Worm (Caenorhabditis elegans) whole organism, L4 larva: Measurements from ENCODE around the gene F07C4.6.

Source experiments
- ZK546.5 ChIP-seq, 2 experiments: sonication (generic microtip); optimal IDR thresholded peaks; 2 replicates each; lab custom pipeline; 2017; ENCODE audit warnings: missing biosample characterization in 2 of 2, missing genetic modification characterization in 2 of 2
- ceh-28 ChIP-seq: fragments of 150-350 bp; optimal IDR thresholded peaks from 2 replicates; lab custom pipeline; 2014; ENCODE audit warnings: missing biosample characterization, missing genetic modification reagents, missing genetic modification characterization
- ceh-32 ChIP-seq: sonication (generic microtip); optimal IDR thresholded peaks from 2 replicates; lab custom pipeline; 2016; ENCODE audit warnings: mild to moderate bottlenecking, missing genetic modification characterization, missing compliant biosample characterization; ENCODE audit not compliant: poor library complexity
- ces-1 ChIP-seq: fragments of 150-350 bp; sonication (generic microtip); optimal IDR thresholded peaks from 4 replicates; lab custom pipeline; 2014; ENCODE audit warnings: missing biosample characterization, missing genetic modification reagents, missing genetic modification characterization
- cey-2 ChIP-seq: sonication (generic microtip); optimal IDR thresholded peaks from 3 replicates; lab custom pipeline; 2017; ENCODE audit warnings: missing genetic modification characterization, mild to moderate bottlenecking, missing compliant biosample characterization, antibody characterized with exemption, borderline replicate concordance; ENCODE audit not compliant: insufficient read depth
- daf-16 ChIP-seq, 3 experiments: sonication (generic microtip); optimal IDR thresholded peaks; 2 replicates each; lab custom pipeline; 2016 to 2017; ENCODE audit warnings: missing genetic modification characterization in 3 of 3, missing genetic modification reagents in 3 of 3, mild to moderate bottlenecking in 2 of 3, missing compliant biosample characterization in 2 of 3, missing biosample characterization in 1 of 3, moderate library complexity in 1 of 3
- dmd-6 ChIP-seq: fragments of 200-800 bp; sonication (Bioruptor generic); IDR thresholded peaks from 2 replicates; pipeline ENCODE4 v1.3.6; 2022; ENCODE audit warnings: missing genetic modification reagents, missing genetic modification characterization, missing compliant biosample characterization
- dmd-8 ChIP-seq: fragments of 200-800 bp; sonication (Bioruptor generic); IDR thresholded peaks from 2 replicates; pipeline ENCODE4 v1.3.6; 2022; ENCODE audit warnings: missing genetic modification characterization, missing compliant biosample characterization
- dmd-9 ChIP-seq: fragments of 200-800 bp; sonication (Bioruptor generic); IDR thresholded peaks from 2 replicates; pipeline ENCODE4 v1.3.6; 2022; ENCODE audit warnings: missing genetic modification reagents, missing genetic modification characterization, missing compliant biosample characterization
- dpl-1 ChIP-seq: fragments of 150-350 bp; optimal IDR thresholded peaks from 2 replicates; lab custom pipeline; 2014; ENCODE audit warnings: missing biosample characterization, missing genetic modification reagents, missing genetic modification characterization
- duxl-1 ChIP-seq: sonication (generic microtip); optimal IDR thresholded peaks from 2 replicates; lab custom pipeline; 2016; ENCODE audit warnings: mild to moderate bottlenecking, missing genetic modification characterization, moderate library complexity, missing compliant biosample characterization; ENCODE audit not compliant: poor library complexity
- egl-27 ChIP-seq: sonication (generic microtip); optimal IDR thresholded peaks from 3 replicates; lab custom pipeline; 2017; ENCODE audit warnings: missing biosample characterization, missing genetic modification reagents, missing genetic modification characterization
- lin-1 ChIP-seq: fragments of 200-800 bp; sonication (Bioruptor generic); IDR thresholded peaks from 2 replicates; pipeline ENCODE4 v1.3.6; 2022; ENCODE audit warnings: missing genetic modification reagents, missing genetic modification characterization, missing compliant biosample characterization
- lin-38 ChIP-seq: fragments of 200-800 bp; sonication (Bioruptor generic); IDR thresholded peaks from 2 replicates; pipeline ENCODE4 v1.3.6; 2022; ENCODE audit warnings: missing genetic modification reagents, missing genetic modification characterization, missing compliant biosample characterization
- lin-39 ChIP-seq: fragments of 150-350 bp; optimal IDR thresholded peaks from 2 replicates; lab custom pipeline; 2014; ENCODE audit warnings: missing biosample characterization, missing genetic modification reagents, missing genetic modification characterization
- lir-3 ChIP-seq: sonication (generic microtip); optimal IDR thresholded peaks from 2 replicates; lab custom pipeline; 2016; ENCODE audit warnings: mild to moderate bottlenecking, missing genetic modification characterization, missing compliant biosample characterization
- mep-1 ChIP-seq: fragments of 150-350 bp; sonication (generic microtip); optimal IDR thresholded peaks from 3 replicates; lab custom pipeline; 2014; ENCODE audit warnings: missing biosample characterization, missing genetic modification characterization
- nhr-10 ChIP-seq: fragments of 150-350 bp; optimal IDR thresholded peaks from 2 replicates; lab custom pipeline; 2014; ENCODE audit warnings: missing biosample characterization, missing genetic modification characterization
- nhr-111 ChIP-seq: fragments of 200-800 bp; sonication (Bioruptor generic); optimal IDR thresholded peaks from 2 replicates; lab custom pipeline; 2018; ENCODE audit warnings: mild to moderate bottlenecking, missing genetic modification characterization, missing compliant biosample characterization
- nhr-237 ChIP-seq: sonication (generic microtip); optimal IDR thresholded peaks from 2 replicates; lab custom pipeline; 2017; ENCODE audit warnings: missing biosample characterization, missing genetic modification characterization
- nhr-25 ChIP-seq: sonication (generic microtip); optimal IDR thresholded peaks from 2 replicates; lab custom pipeline; 2017; ENCODE audit warnings: missing genetic modification characterization, mild to moderate bottlenecking, missing compliant biosample characterization, antibody characterized with exemption, moderate library complexity, borderline replicate concordance; ENCODE audit not compliant: insufficient read depth
- nhr-41 ChIP-seq: fragments of 200-800 bp; sonication (Bioruptor generic); IDR thresholded peaks from 2 replicates; pipeline ENCODE4 v1.3.6; 2022; ENCODE audit warnings: missing genetic modification reagents, missing genetic modification characterization, missing compliant biosample characterization
- nhr-48 ChIP-seq: sonication (generic microtip); optimal IDR thresholded peaks from 2 replicates; lab custom pipeline; 2016; ENCODE audit warnings: mild to moderate bottlenecking, missing genetic modification characterization, missing compliant biosample characterization
- pha-4 ChIP-seq, 2 experiments: fragments of 150-350 bp in 1 of 2; fragments of 200-800 bp in 1 of 2; sonication (Bioruptor generic) in 1 of 2; IDR thresholded peaks in 1 of 2; optimal IDR thresholded peaks in 1 of 2; 2 replicates each; pipeline versions ENCODE4 v1.3.6 to Lab custom; 2014 to 2022; ENCODE audit warnings: missing genetic modification characterization in 2 of 2, missing genetic modification reagents in 2 of 2, missing biosample characterization in 1 of 2, missing compliant biosample characterization in 1 of 2
- php-3 ChIP-seq: fragments of 200-800 bp; sonication (Bioruptor generic); IDR thresholded peaks from 2 replicates; pipeline ENCODE4 v1.3.6; 2022; ENCODE audit warnings: missing genetic modification reagents, missing genetic modification characterization, missing compliant biosample characterization
- sdz-12 ChIP-seq: fragments of 200-800 bp; sonication (Bioruptor generic); optimal IDR thresholded peaks from 2 replicates; lab custom pipeline; 2018; ENCODE audit warnings: mild to moderate bottlenecking, missing genetic modification characterization, missing compliant biosample characterization
- spr-1 ChIP-seq: sonication (generic microtip); optimal IDR thresholded peaks from 2 replicates; lab custom pipeline; 2016; ENCODE audit warnings: mild to moderate bottlenecking, missing genetic modification characterization, missing compliant biosample characterization
- spr-3 ChIP-seq: fragments of 200-800 bp; sonication (Bioruptor generic); optimal IDR thresholded peaks from 2 replicates; lab custom pipeline; 2018; ENCODE audit warnings: mild to moderate bottlenecking, missing genetic modification characterization, missing compliant biosample characterization
- tag-97 ChIP-seq: fragments of 200-800 bp; sonication (Bioruptor generic); IDR thresholded peaks from 2 replicates; pipeline ENCODE4 v1.3.6; 2022; ENCODE audit warnings: missing genetic modification characterization, missing compliant biosample characterization
- unc-130 ChIP-seq: sonication (generic microtip); optimal IDR thresholded peaks from 2 replicates; lab custom pipeline; 2016; ENCODE audit warnings: missing genetic modification reagents, missing genetic modification characterization, missing compliant biosample characterization
- unc-62 ChIP-seq, 3 experiments: fragments of 150-350 bp in 1 of 3; sonication (generic microtip); optimal IDR thresholded peaks in 2 of 3; peaks in 1 of 3; 1 replicate in 1 of 3; 2 replicates in 2 of 3; lab custom pipeline; 2014 to 2017; ENCODE audit warnings: missing biosample characterization in 3 of 3, missing genetic modification characterization in 3 of 3, missing genetic modification reagents in 3 of 3, missing genotype in 1 of 3
- vab-7 ChIP-seq: fragments of 200-800 bp; sonication (Bioruptor generic); IDR thresholded peaks from 2 replicates; pipeline ENCODE4 v1.3.6; 2022; ENCODE audit warnings: missing genetic modification reagents, missing genetic modification characterization, missing compliant biosample characterization
- zfp-2 ChIP-seq: sonication (generic microtip); optimal IDR thresholded peaks from 2 replicates; lab custom pipeline; 2016; ENCODE audit warnings: mild to moderate bottlenecking, missing genetic modification characterization, missing compliant biosample characterization
- ztf-11 ChIP-seq: fragments of 150-350 bp; optimal IDR thresholded peaks from 2 replicates; lab custom pipeline; 2014; ENCODE audit warnings: missing biosample characterization, missing genetic modification characterization
- ztf-7 ChIP-seq: fragments of 150-350 bp; optimal IDR thresholded peaks from 2 replicates; lab custom pipeline; 2014; ENCODE audit warnings: missing biosample characterization, missing genetic modification characterization

The F07C4.6 gene

ce11 chrV:7651757-7652156 is 25.1 kb downstream of the F07C4.6 start, which contains the start of gene srh-234:
srh-234 (minus strand) TSS chrV:7651857.
- TF ChIP-seq ztf-11 (tag; lab: Kevin White, UChicago) (no peak), nhr-10 (tag; lab: Kevin White, UChicago) (no peak), dmd-9 (no peak), unc-62 (GFP tag; optimal IDR thresholded peaks at IDR 0.05 in 1 of 2; lab: Kevin White, UChicago) (no peak), unc-62 (tag; optimal IDR thresholded peaks at IDR 0.05; lab: Kevin White, UChicago) (no peak), ceh-28 (tag; lab: Kevin White, UChicago) (no peak), mep-1 (no peak), dpl-1 (no peak), dmd-6 (GFP tag; lab: Robert Waterston, UW) (no peak), duxl-1 (tag; lab: Kevin White, UChicago) (no peak), php-3 (no peak), unc-130 (GFP tag; lab: Kevin White, UChicago) (no peak)

ce11 chrV:7653567-7653966 is 26.9 kb downstream of the F07C4.6 start, which contains the start of gene srh-200:
srh-200 (minus strand) TSS chrV:7653667.
- TF ChIP-seq unc-62 (GFP tag; optimal IDR thresholded peaks at IDR 0.05 in 1 of 2; lab: Kevin White, UChicago) (peak in 1 of 2 experiments; percentile 33), unc-62 (tag; optimal IDR thresholded peaks at IDR 0.05; lab: Kevin White, UChicago) (no peak), nhr-111 (no peak), tag-97 (GFP tag; lab: Robert Waterston, UW) (no peak), nhr-10 (tag; lab: Kevin White, UChicago) (no peak)

DNA sequence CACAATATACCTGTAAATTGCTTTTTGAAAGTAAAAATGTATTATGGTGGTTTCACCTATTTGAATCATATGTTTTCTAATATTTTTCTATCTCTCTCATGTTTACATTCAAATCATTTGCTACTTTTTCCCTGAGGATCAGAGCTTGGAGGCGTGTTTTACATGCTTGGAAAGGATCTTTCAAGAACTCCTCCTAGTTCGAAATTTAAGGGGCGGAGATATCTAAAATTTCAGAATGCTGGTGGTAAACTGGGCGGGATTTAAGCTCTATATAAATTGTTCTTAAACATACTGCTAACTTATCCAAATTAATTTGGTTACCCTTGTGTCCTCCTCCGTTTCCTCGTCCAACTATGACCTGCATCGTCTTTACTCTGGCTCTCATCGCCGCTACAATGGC is 41.3 kb downstream of the F07C4.6 start, which contains the start of gene C12D5.5:
Gene C12D5.5, plus strand, starts transcription at position 301 of the 400 bp plus-strand sequence.
- no peak for TF ChIP-seq zfp-2 (tag; lab: Kevin White, UChicago)
- TF ChIP-seq ztf-7 (tag; lab: Kevin White, UChicago), result no peak
- TF ChIP-seq lin-39, result no peak
- no peak for TF ChIP-seq lir-3 (tag; lab: Kevin White, UChicago)
- TF ChIP-seq nhr-41 (GFP tag; lab: Robert Waterston, UW), result no peak
- no peak for TF ChIP-seq lin-1 (GFP tag; lab: Robert Waterston, UW)
- no peak for TF ChIP-seq daf-16 (GFP tag; optimal IDR thresholded peaks at IDR 0.05; lab: Kevin White, UChicago)
- no peak for TF ChIP-seq daf-16 (tag; optimal IDR thresholded peaks at IDR 0.05; lab: Kevin White, UChicago)
- TF ChIP-seq spr-1, result no peak
- no peak for TF ChIP-seq ZK546.5 (tag; optimal IDR thresholded peaks at IDR 0.05; lab: Kevin White, UChicago)
- TF ChIP-seq lin-38 (GFP tag; lab: Robert Waterston, UW), result no peak
- no peak for TF ChIP-seq nhr-25 (tag; lab: Kevin White, UChicago)
- TF ChIP-seq cey-2 (tag; lab: Kevin White, UChicago), result no peak
- no peak for TF ChIP-seq unc-62 (GFP tag; optimal IDR thresholded peaks at IDR 0.05 in 1 of 2; lab: Kevin White, UChicago)
- TF ChIP-seq unc-62 (tag; optimal IDR thresholded peaks at IDR 0.05; lab: Kevin White, UChicago), result no peak
- TF ChIP-seq ces-1, result no peak
- no peak for TF ChIP-seq dmd-8 (GFP tag; lab: Robert Waterston, UW)
- TF ChIP-seq nhr-48 (tag; lab: Kevin White, UChicago), result no peak
- no peak for TF ChIP-seq nhr-237 (tag; lab: Kevin White, UChicago)
- TF ChIP-seq ceh-32, result no peak

DNA sequence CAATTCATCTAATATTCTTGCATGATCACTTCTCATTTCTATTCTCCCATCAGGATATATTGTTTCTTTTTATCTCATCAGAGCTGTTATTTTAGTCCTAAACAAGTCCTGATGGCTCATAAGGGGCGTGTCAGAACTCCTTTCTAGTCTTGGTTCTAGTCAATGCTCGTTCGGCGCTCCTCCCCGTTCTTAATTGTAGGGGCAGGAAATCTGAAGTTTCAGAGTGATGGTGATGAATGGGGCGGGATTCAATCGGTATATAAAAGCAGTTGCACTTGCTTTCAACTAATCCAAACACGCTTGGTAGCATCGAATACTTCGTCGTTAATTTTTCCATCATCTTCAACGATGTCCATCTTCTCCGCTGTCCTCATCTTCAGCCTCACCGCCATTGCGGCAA is 45.6 kb downstream of the F07C4.6 start, which contains the start of gene C12D5.4:
Gene C12D5.4, plus strand, starts transcription at position 301 of the 400 bp plus-strand sequence.
- TF ChIP-seq daf-16 (GFP tag; optimal IDR thresholded peaks at IDR 0.05; lab: Kevin White, UChicago), result no peak
- no peak for TF ChIP-seq daf-16 (tag; optimal IDR thresholded peaks at IDR 0.05; lab: Kevin White, UChicago)
- TF ChIP-seq pha-4 (GFP tag; IDR thresholded peaks at IDR 0.05; lab: Robert Waterston, UW), result no peak
- TF ChIP-seq pha-4 (tag; optimal IDR thresholded peaks at IDR 0.05; lab: Kevin White, UChicago), result no peak
- no peak for TF ChIP-seq sdz-12 (GFP tag; lab: Kevin White, UChicago)
- TF ChIP-seq vab-7 (GFP tag; lab: Robert Waterston, UW), result no peak
- TF ChIP-seq egl-27 (tag; lab: Kevin White, UChicago), result no peak
- TF ChIP-seq lir-3 (tag; lab: Kevin White, UChicago), result no peak
- TF ChIP-seq spr-3, result no peak
